Fruit fly (Drosophila melanogaster): Measurements from ENCODE around the gene CG11722.
A peak's percentile ranks its signal among the peaks of the same experiment; 100 is the strongest.

The CG11722 gene

dm6 chr3R:10048035-10048774, 2.9 kb upstream of the CG11722 start (continued):
- TF ChIP-seq org-1 (GFP tag; optimal IDR thresholded peaks at IDR 0.05) (peak; percentile 36), Fer3 (tag; optimal IDR thresholded peaks at IDR 0.05) (peak; percentile 10), dpn (GFP tag; optimal IDR thresholded peaks at IDR 0.05) (peak in 1 of 2 experiments; percentile 18), CG3281 (GFP tag; optimal IDR thresholded peaks at IDR 0.05) (peak; percentile 45), Side (GFP tag; optimal IDR thresholded peaks at IDR 0.05) (no peak), CG10366 (GFP tag; IDR thresholded peaks at IDR 0.05) (peak; percentile 12; the same call in 1 of the 2 replicates), CG10267 (tag; optimal IDR thresholded peaks at IDR 0.05) (peak; percentile 12), CG7839 (tag; optimal IDR thresholded peaks at IDR 0.05) (peak; percentile 65), caup (GFP tag; optimal IDR thresholded peaks at IDR 0.05; ENCODE audit: severe bottlenecking) (peak; percentile 15), CG11093 (GFP tag; IDR thresholded peaks at IDR 0.05) (0 out of 3 replicates have a peak, but pooled peaks have one; percentile 37), CG9215 (GFP tag; IDR thresholded peaks at IDR 0.05) (no peak), CG7556 (GFP tag; optimal IDR thresholded peaks at IDR 0.05) (peak; percentile 64), CG4424 (GFP tag; optimal IDR thresholded peaks at IDR 0.05) (peak; percentile 42), unpg (GFP tag; optimal IDR thresholded peaks at IDR 0.05) (no peak), CG31441 (GFP tag; IDR thresholded peaks at IDR 0.05) (peak; percentile 56), CG18599 (GFP tag; optimal IDR thresholded peaks at IDR 0.05) (peak; percentile 46), D19A (tag; optimal IDR thresholded peaks at IDR 0.05) (peak; percentile 96), CG30403 (GFP tag; optimal IDR thresholded peaks at IDR 0.05) (peak; percentile 52), CG12659 (GFP tag; optimal IDR thresholded peaks at IDR 0.05) (peak; percentile 48), bsh (GFP tag; optimal IDR thresholded peaks at IDR 0.05) (peak in 1 of 2 experiments; percentile 28), CG17829 (tag; optimal IDR thresholded peaks at IDR 0.05) (peak; percentile 51), bcd (GFP tag; optimal IDR thresholded peaks at IDR 0.05) (peak; percentile 17), Blimp-1 (GFP tag; optimal IDR thresholded peaks at IDR 0.05) (peak; percentile 56), Bgb (GFP tag; IDR thresholded peaks at IDR 0.05; ENCODE audit: partially characterized antibody) (peak; percentile 35; the same call in 1 of the 2 replicates), corto (GFP tag; optimal IDR thresholded peaks at IDR 0.05) (no peak), Camta (GFP tag; optimal IDR thresholded peaks at IDR 0.05) (no peak), dysf (GFP tag; IDR thresholded peaks at IDR 0.05) (0 out of 3 replicates have a peak, but pooled peaks have one; percentile 36), CG18262 (tag; optimal IDR thresholded peaks at IDR 0.05) (peak; percentile 63), CG12391 (tag; optimal IDR thresholded peaks at IDR 0.05) (peak; percentile 47), CG15269 (tag; optimal IDR thresholded peaks at IDR 0.05) (peak; percentile 64), D (optimal IDR thresholded peaks at IDR 0.05) (peak; percentile 92), D (GFP tag; optimal IDR thresholded peaks at IDR 0.05) (peak; percentile 26), CG9437 (GFP tag; optimal IDR thresholded peaks at IDR 0.05) (peak; percentile 54), CG2875 (GFP tag; optimal IDR thresholded peaks at IDR 0.05) (peak; percentile 47), Eip74EF (GFP tag; optimal IDR thresholded peaks at IDR 0.05) (peak in 1 of 2 experiments; percentile 39), Ssrp (tag; optimal IDR thresholded peaks at IDR 0.05) (peak; percentile 57), lbe (GFP tag; optimal IDR thresholded peaks at IDR 0.05) (peak; percentile 39), CG6765 (GFP tag; optimal IDR thresholded peaks at IDR 0.05) (no peak), Fer1 (GFP tag; optimal IDR thresholded peaks at IDR 0.05) (peak; percentile 45), CG10543 (GFP tag; optimal IDR thresholded peaks at IDR 0.05) (peak; percentile 6), CG3726 (GFP tag; IDR thresholded peaks at IDR 0.05) (no peak), ci (GFP tag; IDR thresholded peaks at IDR 0.05) (no peak), grn (GFP tag; optimal IDR thresholded peaks at IDR 0.05) (peak; percentile 53), CG1602 (GFP tag; optimal IDR thresholded peaks at IDR 0.05) (peak; percentile 11), zf30C (GFP tag; optimal IDR thresholded peaks at IDR 0.05) (no peak), ind (GFP tag; optimal IDR thresholded peaks at IDR 0.05) (peak; percentile 23), Xbp1 (GFP tag; optimal IDR thresholded peaks at IDR 0.05) (peak; percentile 19)

Data from whole organism, embryonic.